Fruit fly (Drosophila melanogaster) whole organism, prepupa: ENCODE data around the gene CG42819.

Source experiments
- Blimp-1 ChIP-seq: fragments of 200-800 bp; sonication (Bioruptor generic); optimal IDR thresholded peaks from 3 replicates; lab custom pipeline; 2017; ENCODE audit warnings: missing biosample characterization, missing genetic modification characterization, mild to moderate bottlenecking, moderate library complexity, missing genetic modification reagents
- CG10631 ChIP-seq: fragments of 200-800 bp; sonication (Bioruptor generic); optimal IDR thresholded peaks from 2 replicates; lab custom pipeline; 2016; ENCODE audit warnings: missing biosample characterization, missing genetic modification characterization
- CG10669 ChIP-seq: fragments of 200-800 bp; sonication (Bioruptor generic); optimal IDR thresholded peaks from 3 replicates; lab custom pipeline; 2018; ENCODE audit warnings: missing biosample characterization, mild to moderate bottlenecking, missing genetic modification characterization, moderate library complexity
- CG11762 ChIP-seq: fragments of 200-800 bp; sonication (Bioruptor generic); optimal IDR thresholded peaks from 3 replicates; lab custom pipeline; 2016; ENCODE audit warnings: missing biosample characterization, missing genetic modification characterization; ENCODE audit not compliant: insufficient read depth
- CG15336 ChIP-seq: fragments of 200-800 bp; sonication (Bioruptor generic); IDR thresholded peaks from 2 replicates; pipeline ENCODE4 v1.3.6; 2022; ENCODE audit warnings: missing biosample characterization, missing genetic modification characterization
- CG16779 ChIP-seq: fragments of 200-800 bp; sonication (Bioruptor generic); optimal IDR thresholded peaks from 3 replicates; lab custom pipeline; 2017; ENCODE audit warnings: missing biosample characterization, mild to moderate bottlenecking, missing genetic modification characterization
- CG3032 ChIP-seq: fragments of 200-800 bp; optimal IDR thresholded peaks from 2 replicates; lab custom pipeline; 2019; ENCODE audit warnings: missing biosample characterization, mild to moderate bottlenecking, missing genetic modification characterization, moderate library complexity
- CG31627 ChIP-seq: fragments of 200-800 bp; sonication (Bioruptor generic); optimal IDR thresholded peaks from 3 replicates; lab custom pipeline; 2016; ENCODE audit warnings: missing biosample characterization, missing genetic modification characterization
- CG32006 ChIP-seq: fragments of 200-800 bp; sonication (Bioruptor generic); optimal IDR thresholded peaks from 3 replicates; lab custom pipeline; 2017; ENCODE audit warnings: missing biosample characterization, mild to moderate bottlenecking, missing genetic modification characterization
- CG34406 ChIP-seq: fragments of 200-800 bp; sonication (Bioruptor generic); optimal IDR thresholded peaks from 3 replicates; lab custom pipeline; 2016; ENCODE audit warnings: missing biosample characterization, missing genetic modification characterization
- CG3919 ChIP-seq: fragments of 200-800 bp; sonication (Bioruptor generic); optimal IDR thresholded peaks from 3 replicates; lab custom pipeline; 2016; ENCODE audit warnings: missing biosample characterization, missing genetic modification characterization
- CG4318 ChIP-seq: fragments of 200-800 bp; sonication (Bioruptor generic); optimal IDR thresholded peaks from 3 replicates; lab custom pipeline; 2017; ENCODE audit warnings: missing biosample characterization, mild to moderate bottlenecking, missing genetic modification characterization
- CG6163 ChIP-seq: fragments of 200-800 bp; sonication (Bioruptor generic); IDR thresholded peaks from 3 replicates; pipeline ENCODE4 v1.3.6; 2022; ENCODE audit warnings: missing biosample characterization, missing genetic modification characterization
- CG6276 ChIP-seq: fragments of 200-800 bp; sonication (Bioruptor generic); optimal IDR thresholded peaks from 2 replicates; lab custom pipeline; 2017; ENCODE audit warnings: missing biosample characterization, mild to moderate bottlenecking, missing genetic modification characterization
- CG6854 ChIP-seq: fragments of 200-800 bp; sonication (Bioruptor generic); optimal IDR thresholded peaks from 2 replicates; lab custom pipeline; 2017; ENCODE audit warnings: missing biosample characterization, mild to moderate bottlenecking, missing genetic modification characterization
- CG7368 ChIP-seq: fragments of 200-800 bp; sonication (Bioruptor generic); optimal IDR thresholded peaks from 3 replicates; lab custom pipeline; 2016; ENCODE audit warnings: missing biosample characterization, missing genetic modification characterization
- CG8119 ChIP-seq: fragments of 200-800 bp; sonication (Bioruptor generic); IDR thresholded peaks from 3 replicates; pipeline ENCODE4 v1.3.6; 2022; ENCODE audit warnings: missing biosample characterization, missing genetic modification characterization
- CG8319 ChIP-seq: fragments of 200-800 bp; sonication (Bioruptor generic); optimal IDR thresholded peaks from 3 replicates; lab custom pipeline; 2016; ENCODE audit warnings: missing biosample characterization, missing genetic modification characterization
- CG8632 ChIP-seq: fragments of 200-800 bp; sonication (Bioruptor generic); optimal IDR thresholded peaks from 3 replicates; lab custom pipeline; 2016; ENCODE audit warnings: missing biosample characterization, missing genetic modification characterization
- CG9139 ChIP-seq: fragments of 200-800 bp; sonication (Bioruptor generic); optimal IDR thresholded peaks from 3 replicates; lab custom pipeline; 2017; ENCODE audit warnings: missing biosample characterization, mild to moderate bottlenecking, missing genetic modification characterization
- Eip78C ChIP-seq: fragments of 200-800 bp; sonication (Bioruptor generic); peaks from one replicate; lab custom pipeline; 2016; ENCODE audit warnings: missing biosample characterization, missing genetic modification characterization
- Eip93F ChIP-seq: fragments of 200-800 bp; sonication (Bioruptor generic); optimal IDR thresholded peaks from 2 replicates; lab custom pipeline; 2016; ENCODE audit warnings: missing biosample characterization, mild to moderate bottlenecking, missing genetic modification characterization
- Ets21C ChIP-seq: fragments of 200-800 bp; sonication (Bioruptor generic); optimal IDR thresholded peaks from 3 replicates; lab custom pipeline; 2016; ENCODE audit warnings: missing biosample characterization, missing genetic modification characterization
- Gug ChIP-seq: fragments of 200-800 bp; sonication (Bioruptor generic); IDR thresholded peaks from 2 replicates; pipeline ENCODE4 v1.3.6; 2022; ENCODE audit warnings: missing biosample characterization, missing genetic modification characterization
- Hr38 ChIP-seq: sonication (Bioruptor generic); optimal IDR thresholded peaks from 2 replicates; lab custom pipeline; 2016; ENCODE audit warnings: missing biosample characterization, missing genetic modification characterization
- Hr39 ChIP-seq: fragments of 200-800 bp; sonication (Bioruptor generic); optimal IDR thresholded peaks from 2 replicates; lab custom pipeline; 2016; ENCODE audit warnings: missing biosample characterization, missing genetic modification characterization
- OdsH ChIP-seq: fragments of 200-800 bp; sonication (Bioruptor generic); optimal IDR thresholded peaks from 3 replicates; lab custom pipeline; 2016; ENCODE audit warnings: missing biosample characterization, missing genetic modification characterization
- Smox ChIP-seq: fragments of 200-800 bp; sonication (Bioruptor generic); optimal IDR thresholded peaks from 3 replicates; lab custom pipeline; 2016; ENCODE audit warnings: missing biosample characterization, missing genetic modification characterization
- Sox14 ChIP-seq: fragments of 200-800 bp; sonication (Bioruptor generic); optimal IDR thresholded peaks from 3 replicates; lab custom pipeline; 2016; ENCODE audit warnings: missing biosample characterization, missing genetic modification characterization
- Sox15 ChIP-seq: fragments of 200-800 bp; sonication (Bioruptor generic); optimal IDR thresholded peaks from 3 replicates; lab custom pipeline; 2016; ENCODE audit warnings: missing biosample characterization, missing genetic modification characterization
- achi ChIP-seq: fragments of 200-800 bp; sonication (Bioruptor generic); optimal IDR thresholded peaks from 3 replicates; lab custom pipeline; 2016; ENCODE audit warnings: missing biosample characterization, missing genetic modification characterization
- cyc ChIP-seq: fragments of 200-800 bp; sonication (Bioruptor generic); optimal IDR thresholded peaks from 3 replicates; lab custom pipeline; 2016; ENCODE audit warnings: missing biosample characterization, missing genetic modification characterization
- dac ChIP-seq: fragments of 200-800 bp; sonication (Bioruptor generic); optimal IDR thresholded peaks from 2 replicates; lab custom pipeline; 2017; ENCODE audit warnings: missing biosample characterization, mild to moderate bottlenecking, missing genetic modification characterization
- dsx ChIP-seq: fragments of 200-800 bp; optimal IDR thresholded peaks from 3 replicates; lab custom pipeline; 2019; ENCODE audit warnings: missing biosample characterization, mild to moderate bottlenecking, missing genetic modification characterization, moderate library complexity; ENCODE audit not compliant: poor library complexity, severe bottlenecking
- esn ChIP-seq: fragments of 200-800 bp; sonication (Bioruptor generic); optimal IDR thresholded peaks from 2 replicates; lab custom pipeline; 2016; ENCODE audit warnings: missing biosample characterization, mild to moderate bottlenecking, missing genetic modification characterization, moderate library complexity
- fd59A ChIP-seq: fragments of 200-800 bp; sonication (Bioruptor generic); optimal IDR thresholded peaks from 2 replicates; lab custom pipeline; 2017; ENCODE audit warnings: missing biosample characterization, mild to moderate bottlenecking, missing genetic modification characterization, missing genetic modification reagents
- lz ChIP-seq: fragments of 200-800 bp; sonication (Bioruptor generic); optimal IDR thresholded peaks from 3 replicates; lab custom pipeline; 2016; ENCODE audit warnings: missing biosample characterization, missing genetic modification characterization
- ss ChIP-seq, 2 experiments: fragments of 200-800 bp; sonication (Bioruptor generic); optimal IDR thresholded peaks; 2 replicates in 1 of 2; 3 replicates in 1 of 2; lab custom pipeline; 2017 to 2018; ENCODE audit warnings: mild to moderate bottlenecking in 2 of 2, missing biosample characterization in 2 of 2, missing genetic modification characterization in 2 of 2, moderate library complexity in 1 of 2
- svp ChIP-seq: fragments of 200-800 bp; sonication (Bioruptor generic); peaks from one replicate; lab custom pipeline; 2016; ENCODE audit warnings: missing biosample characterization, missing genetic modification characterization
- vri ChIP-seq: fragments of 200-800 bp; sonication (Bioruptor generic); optimal IDR thresholded peaks from 3 replicates; lab custom pipeline; 2016; ENCODE audit warnings: missing biosample characterization, mild to moderate bottlenecking, missing genetic modification characterization

The CG42819 gene

dm6 chr2L:8432130-8432529 lies 43.0 kb upstream of the CG42819 start:
- TF ChIP-seq svp (GFP tag; lab: Kevin White, UChicago) = no peak

DNA sequence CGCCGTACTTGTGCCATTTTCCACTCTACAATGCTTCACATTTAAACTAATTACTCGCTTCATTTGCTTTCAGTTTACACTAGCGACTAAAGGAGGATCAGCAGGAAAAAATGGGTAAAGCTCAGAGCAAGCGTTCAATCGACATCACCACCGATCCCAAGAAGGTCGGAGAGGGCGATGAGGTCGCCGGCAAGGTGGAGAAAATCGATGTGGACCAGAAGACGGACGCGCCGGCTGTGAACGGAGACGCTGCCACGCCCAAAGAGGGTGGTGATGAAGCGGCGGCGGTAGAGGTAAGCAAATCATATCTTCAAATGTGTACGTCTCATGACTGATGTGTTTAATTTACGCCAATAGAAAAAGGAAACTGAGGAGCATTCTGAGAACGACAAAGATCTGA lies 37.7 kb upstream of the CG42819 start:
- TF ChIP-seq lz (GFP tag; lab: Kevin White, UChicago) (no peak), svp (GFP tag; lab: Kevin White, UChicago) (peak; percentile 74)

dm6 chr2L:8425962-8426759 lies 37.0 kb upstream of the CG42819 start:
- no peak for TF ChIP-seq CG3919 (GFP tag; lab: Kevin White, UChicago)
- TF ChIP-seq CG16779 (tag; lab: Kevin White, UChicago) = no peak
- no peak for TF ChIP-seq Sox14
- TF ChIP-seq Ets21C (GFP tag; lab: Kevin White, UChicago) = no peak
- no peak for TF ChIP-seq CG7368 (GFP tag; lab: Kevin White, UChicago)
- no peak for TF ChIP-seq dsx (GFP tag; lab: Kevin White, UChicago)
- TF ChIP-seq Sox15 (GFP tag; lab: Kevin White, UChicago) = no peak
- TF ChIP-seq CG10631 (GFP tag; lab: Kevin White, UChicago) = no peak
- TF ChIP-seq ss (GFP tag; optimal IDR thresholded peaks at IDR 0.05; lab: Kevin White, UChicago) = no peak
- TF ChIP-seq CG8119 (GFP tag; lab: Robert Waterston, UW) = no peak
- no peak for TF ChIP-seq Blimp-1 (GFP tag; lab: Kevin White, UChicago)
- no peak for TF ChIP-seq CG3032 (tag; lab: Kevin White, UChicago)
- TF ChIP-seq Gug = no peak
- 0 out of 2 replicates have a peak, but pooled peaks have one; percentile 9 for TF ChIP-seq CG15336 (GFP tag; lab: Robert Waterston, UW)
- no peak for TF ChIP-seq CG11762 (GFP tag; lab: Kevin White, UChicago)
- TF ChIP-seq svp (GFP tag; lab: Kevin White, UChicago) = peak; percentile 85
- peak; percentile 57 for TF ChIP-seq Eip78C (GFP tag; lab: Kevin White, UChicago)
- TF ChIP-seq CG32006 (GFP tag; lab: Kevin White, UChicago) = no peak
- TF ChIP-seq CG9139 = no peak
- TF ChIP-seq vri (GFP tag; lab: Kevin White, UChicago) = peak; percentile 42
- TF ChIP-seq OdsH (GFP tag; lab: Kevin White, UChicago) = no peak
- no peak for TF ChIP-seq fd59A (GFP tag; lab: Kevin White, UChicago)
- TF ChIP-seq achi (GFP tag; lab: Kevin White, UChicago) = no peak
- TF ChIP-seq dac (GFP tag; lab: Kevin White, UChicago) = no peak
- TF ChIP-seq CG6276 (GFP tag; lab: Kevin White, UChicago) = no peak
- no peak for TF ChIP-seq CG10669 (GFP tag; lab: Kevin White, UChicago)
- peak; percentile 72 for TF ChIP-seq Eip93F (GFP tag; lab: Kevin White, UChicago)
- TF ChIP-seq CG6854 (GFP tag; lab: Kevin White, UChicago) = no peak
- TF ChIP-seq CG8632 (GFP tag; lab: Kevin White, UChicago) = no peak
- TF ChIP-seq Smox (GFP tag; lab: Kevin White, UChicago) = no peak
- TF ChIP-seq CG8319 (GFP tag; lab: Kevin White, UChicago) = no peak
- no peak for TF ChIP-seq Hr39 (GFP tag; lab: Kevin White, UChicago)
- TF ChIP-seq CG34406 = no peak
- TF ChIP-seq Hr38 = no peak
- TF ChIP-seq CG6163 (GFP tag; lab: Robert Waterston, UW) = no peak
- no peak for TF ChIP-seq CG31627
- no peak for TF ChIP-seq CG4318 (GFP tag; lab: Kevin White, UChicago)
- TF ChIP-seq cyc (GFP tag; lab: Kevin White, UChicago) = no peak
- TF ChIP-seq esn (GFP tag; lab: Kevin White, UChicago) = peak; percentile 5
- TF ChIP-seq, all 60 proteins: peak for 6
